Worm (Caenorhabditis elegans): ENCODE data around the gene F09E5.11.

ce11 chrII:5324653-5325052 lies 33.3 kb downstream of the F09E5.11 start:
- TF ChIP-seq ces-1 (GFP tag; optimal IDR thresholded peaks at IDR 0.05) (no peak), nhr-76 (tag; optimal IDR thresholded peaks at IDR 0.05) (no peak), nhr-237 (tag; optimal IDR thresholded peaks at IDR 0.05) (no peak)

Measured in whole organism, mixed stage, embryonic.